Worm (Caenorhabditis elegans): ENCODE results near the gene srv-30.
"Not testable (repeated sequence)": the region's sequence is repeated elsewhere in the genome, so short reads cannot be mapped to it uniquely, and the experiment has no call there.

Gene srv-30

ce11 chrIV:6269346-6269745 is at the start of gene srv-30:
Gene srv-30 (minus strand): TSS chrIV:6269446.
- no peak for TF ChIP-seq sup-37 (GFP tag; optimal IDR thresholded peaks at IDR 0.05)
- TF ChIP-seq unc-86 (tag; optimal IDR thresholded peaks at IDR 0.05): no peak
- TF ChIP-seq fos-1 (tag; optimal IDR thresholded peaks at IDR 0.05): no peak
- no peak for TF ChIP-seq grh-1 (GFP tag; IDR thresholded peaks at IDR 0.05)
- TF ChIP-seq zip-4 (GFP tag; optimal IDR thresholded peaks at IDR 0.05): no peak
- no peak for TF ChIP-seq blmp-1 (tag; optimal IDR thresholded peaks at IDR 0.05)
- TF ChIP-seq swsn-7 (tag; optimal IDR thresholded peaks at IDR 0.05): no peak
- no peak for TF ChIP-seq isw-1 (GFP tag; IDR thresholded peaks at IDR 0.05)
- TF ChIP-seq mef-2 (tag; optimal IDR thresholded peaks at IDR 0.05): no peak
- TF ChIP-seq F16B12.6 (tag; optimal IDR thresholded peaks at IDR 0.05): no peak
- TF ChIP-seq snu-23 (GFP tag; optimal IDR thresholded peaks at IDR 0.05): no peak
- no peak for TF ChIP-seq lin-15B (tag; optimal IDR thresholded peaks at IDR 0.05)
- no peak for TF ChIP-seq alr-1 (tag; optimal IDR thresholded peaks at IDR 0.05; ENCODE audit: borderline replicate concordance)
- no peak for TF ChIP-seq nhr-28 (tag; optimal IDR thresholded peaks at IDR 0.05)
- TF ChIP-seq hpl-2 (GFP tag; optimal IDR thresholded peaks at IDR 0.05): no peak
- no peak for TF ChIP-seq dpl-1 (GFP tag; optimal IDR thresholded peaks at IDR 0.05)
- no peak for TF ChIP-seq lir-3 (tag; optimal IDR thresholded peaks at IDR 0.05; ENCODE audit: poor library complexity)

- TF ChIP-seq mab-9 (GFP tag; IDR thresholded peaks at IDR 0.05); fkh-10 (GFP tag; optimal IDR thresholded peaks at IDR 0.05); irx-1 (tag; optimal IDR thresholded peaks at IDR 0.05): not testable (repeated sequence)
These were observed 48.1 kb upstream of the srv-30 start, which contains the start of gene Y73B6BL.12 for ce11 chrIV:6317357-6317756. Gene Y73B6BL.12 (minus strand): TSS chrIV:6317457.

ce11 chrIV:6307439-6307838 is 38.2 kb upstream of the srv-30 start, which contains the start of gene csp-2:
Gene csp-2 (plus strand): TSS chrIV:6307739.
- TF ChIP-seq sox-4 (tag; optimal IDR thresholded peaks at IDR 0.05) (no peak), lin-35 (GFP tag; optimal IDR thresholded peaks at IDR 0.05) (no peak), C04F5.9 (tag; optimal IDR thresholded peaks at IDR 0.05) (no peak), nhr-19 (GFP tag; conservative IDR thresholded peaks at IDR 0.05) (no peak), mef-2 (tag; optimal IDR thresholded peaks at IDR 0.05) (no peak), isw-1 (GFP tag; IDR thresholded peaks at IDR 0.05) (no peak), unc-62 (GFP tag; optimal IDR thresholded peaks at IDR 0.05) (no peak)

- TF ChIP-seq fos-1 (tag; optimal IDR thresholded peaks at IDR 0.05) (no peak), mdl-1 (tag; optimal IDR thresholded peaks at IDR 0.05) (no peak), nhr-90 (tag; optimal IDR thresholded peaks at IDR 0.05; ENCODE audit: poor library complexity) (no peak), fkh-8 (tag; optimal IDR thresholded peaks at IDR 0.05) (no peak), dsc-1 (tag; optimal IDR thresholded peaks at IDR 0.05) (no peak), vab-15 (tag; optimal IDR thresholded peaks at IDR 0.05) (no peak), lin-35 (GFP tag; optimal IDR thresholded peaks at IDR 0.05) (no peak), nhr-85 (tag) (no peak), pag-3 (tag; optimal IDR thresholded peaks at IDR 0.05; ENCODE audit: borderline replicate concordance, insufficient read depth) (no peak), unc-130 (tag; optimal IDR thresholded peaks at IDR 0.05) (no peak), mep-1 (tag; optimal IDR thresholded peaks at IDR 0.05) (no peak), hlh-4 (tag; optimal IDR thresholded peaks at IDR 0.05) (no peak), blmp-1 (tag; optimal IDR thresholded peaks at IDR 0.05) (no peak), nhr-19 (GFP tag; conservative IDR thresholded peaks at IDR 0.05) (no peak), ztf-4 (tag; optimal IDR thresholded peaks at IDR 0.05) (no peak), ztf-11 (tag; optimal IDR thresholded peaks at IDR 0.05) (no peak), lin-14 (GFP tag; optimal IDR thresholded peaks at IDR 0.05) (no peak), C34B4.2 (tag; optimal IDR thresholded peaks at IDR 0.05) (no peak), snpc-4 (tag; optimal IDR thresholded peaks at IDR 0.05) (no peak), swsn-7 (tag; optimal IDR thresholded peaks at IDR 0.05) (no peak)
These were observed 34.4 kb upstream of the srv-30 start, which contains the start of gene srv-25 for ce11 chrIV:6303642-6304041. Gene srv-25 (minus strand): TSS chrIV:6303742.

Measured in whole organism, L1 larva.